Fruit fly (Drosophila melanogaster): Measurements from ENCODE around the gene Rop.
A peak's percentile ranks its signal among the peaks of the same experiment; 100 is the strongest.

Rop gene

dm6 chr3L:4122185-4122767 is 16.5 kb downstream of the Rop start, which contains the start of gene Chd64 (continued):
- TF ChIP-seq C15 (GFP tag; IDR thresholded peaks at IDR 0.05) (no peak), yki (optimal IDR thresholded peaks at IDR 0.05) (no peak), z (GFP tag; IDR thresholded peaks at IDR 0.05) (no peak), CG6272 (GFP tag; IDR thresholded peaks at IDR 0.05) (no peak), Pdp1 (GFP tag; optimal IDR thresholded peaks at IDR 0.05) (peak in 1 of 2 experiments; percentile 97), Dip3 (GFP tag; optimal IDR thresholded peaks at IDR 0.05) (no peak), Abd-B (GFP tag; optimal IDR thresholded peaks at IDR 0.05) (no peak), CG14965 (GFP tag; optimal IDR thresholded peaks at IDR 0.05; ENCODE audit: borderline replicate concordance) (no peak), ash1 (GFP tag; optimal IDR thresholded peaks at IDR 0.05) (peak; percentile 8), wor (GFP tag; IDR thresholded peaks at IDR 0.05) (no peak), CG8388 (GFP tag; optimal IDR thresholded peaks at IDR 0.05) (no peak), maf-S (GFP tag; optimal IDR thresholded peaks at IDR 0.05) (peak; percentile 14), eve (GFP tag; optimal IDR thresholded peaks at IDR 0.05) (peak in 1 of 2 experiments; percentile 86), Max (GFP tag; optimal IDR thresholded peaks at IDR 0.05) (no peak), CG1603 (tag; optimal IDR thresholded peaks at IDR 0.05) (no peak), CG15514 (GFP tag; optimal IDR thresholded peaks at IDR 0.05) (peak; percentile 74), Hr3 (GFP tag; optimal IDR thresholded peaks at IDR 0.05) (peak; percentile 12), insv (GFP tag; optimal IDR thresholded peaks at IDR 0.05) (no peak), en (GFP tag; optimal IDR thresholded peaks at IDR 0.05) (no peak), caup (GFP tag; optimal IDR thresholded peaks at IDR 0.05; ENCODE audit: severe bottlenecking) (peak; percentile 62), CG6254 (GFP tag; optimal IDR thresholded peaks at IDR 0.05) (peak; percentile 1), vfl (GFP tag; optimal IDR thresholded peaks at IDR 0.05) (no peak), Sox102F (GFP tag; optimal IDR thresholded peaks at IDR 0.05) (no peak), CG15269 (tag; optimal IDR thresholded peaks at IDR 0.05) (peak; percentile 52), CG7928 (GFP tag; optimal IDR thresholded peaks at IDR 0.05) (peak; percentile 11), CG6683 (GFP tag; optimal IDR thresholded peaks at IDR 0.05) (no peak), NC2α (GFP tag; optimal IDR thresholded peaks at IDR 0.05) (no peak), Dp (GFP tag; optimal IDR thresholded peaks at IDR 0.05) (peak; percentile 23), zen2 (GFP tag; IDR thresholded peaks at IDR 0.05; ENCODE audit: partially characterized antibody) (peak; percentile 74; the same call in 2 of the 3 replicates), lola (GFP tag; optimal IDR thresholded peaks at IDR 0.05) (no peak), YL-1 (GFP tag; optimal IDR thresholded peaks at IDR 0.05) (peak; percentile 53), CG1024 (GFP tag; IDR thresholded peaks at IDR 0.05) (0 out of 2 replicates have a peak, but pooled peaks have one; percentile 11), mirr (GFP tag; optimal IDR thresholded peaks at IDR 0.05) (peak; percentile 71), CG43689 (GFP tag; IDR thresholded peaks at IDR 0.05) (no peak), CG12104 (GFP tag; optimal IDR thresholded peaks at IDR 0.05) (peak; percentile 14), CG10565 (GFP tag; optimal IDR thresholded peaks at IDR 0.05) (no peak), peb (GFP tag; IDR thresholded peaks at IDR 0.05) (no peak), Tbp (GFP tag; optimal IDR thresholded peaks at IDR 0.05) (no peak), CG2889 (GFP tag; IDR thresholded peaks at IDR 0.05) (no peak), fd102C (GFP tag; optimal IDR thresholded peaks at IDR 0.05) (no peak), CG13123 (GFP tag; optimal IDR thresholded peaks at IDR 0.05) (no peak), ap (GFP tag; IDR thresholded peaks at IDR 0.05) (no peak), Lim3 (GFP tag; IDR thresholded peaks at IDR 0.05) (no peak), CG11398 (GFP tag; optimal IDR thresholded peaks at IDR 0.05) (no peak), CG2199 (GFP tag; IDR thresholded peaks at IDR 0.05) (0 out of 3 replicates have a peak, but pooled peaks have one; percentile 35), Sry-β (GFP tag; optimal IDR thresholded peaks at IDR 0.05) (no peak), tup (GFP tag; optimal IDR thresholded peaks at IDR 0.05) (peak; percentile 27), HLH3B (GFP tag; IDR thresholded peaks at IDR 0.05) (no peak), CG1529 (GFP tag; optimal IDR thresholded peaks at IDR 0.05) (peak; percentile 19), CG18262 (tag; optimal IDR thresholded peaks at IDR 0.05) (no peak)
